Worm (Caenorhabditis elegans): Measurements from ENCODE around the gene grl-5.

ce11 chrV:4423860-4424401 lies 9.5 kb upstream of the grl-5 start, which contains the start of the genes Y47D7A.9 and Y47D7A.19:
- TF ChIP-seq bed-1 (GFP tag; IDR thresholded peaks at IDR 0.05) (no peak), unc-62 (GFP tag; optimal IDR thresholded peaks at IDR 0.05) (no peak), ama-1 (optimal IDR thresholded peaks at IDR 0.05) (no peak), ama-1 (GFP tag; optimal IDR thresholded peaks at IDR 0.05) (no peak), F55B11.4 (tag; optimal IDR thresholded peaks at IDR 0.05; ENCODE audit: borderline replicate concordance, insufficient read depth) (no peak), F22D6.2 (tag; optimal IDR thresholded peaks at IDR 0.05) (no peak)

All from whole organism, young adult.